Worm (Caenorhabditis elegans) whole organism, mixed stage, embryonic: ENCODE results near the gene F33G12.3.

Experiments used
- M03D4.4 ChIP-seq: sonication (generic microtip); optimal IDR thresholded peaks from 2 replicates; lab custom pipeline; 2017; ENCODE audit warnings: mild to moderate bottlenecking, missing genetic modification characterization, missing compliant biosample characterization
- bed-3 ChIP-seq: fragments of 200-800 bp; sonication (Bioruptor generic); optimal IDR thresholded peaks from 3 replicates; lab custom pipeline; 2018; ENCODE audit warnings: mild to moderate bottlenecking, missing genetic modification characterization, moderate library complexity, missing compliant biosample characterization
- blmp-1 ChIP-seq: fragments of 150-350 bp; optimal IDR thresholded peaks from 2 replicates; lab custom pipeline; 2014; ENCODE audit warnings: missing biosample characterization, missing genetic modification characterization
- ceh-39 ChIP-seq: fragments of 150-350 bp; optimal IDR thresholded peaks from 2 replicates; lab custom pipeline; 2014; ENCODE audit warnings: missing biosample characterization, missing genetic modification characterization
- ceh-43 ChIP-seq: fragments of 200-800 bp; sonication (Bioruptor generic); optimal IDR thresholded peaks from 2 replicates; lab custom pipeline; 2018; ENCODE audit warnings: mild to moderate bottlenecking, missing genetic modification characterization, moderate library complexity, missing compliant biosample characterization
- ceh-83 ChIP-seq: fragments of 200-800 bp; sonication (Bioruptor generic); optimal IDR thresholded peaks from 2 replicates; lab custom pipeline; 2018; ENCODE audit warnings: mild to moderate bottlenecking, missing genetic modification characterization, missing compliant biosample characterization
- ces-1 ChIP-seq: fragments of 150-350 bp; optimal IDR thresholded peaks from 2 replicates; lab custom pipeline; 2014; ENCODE audit warnings: missing biosample characterization, missing genetic modification reagents, missing genetic modification characterization
- cnd-1 ChIP-seq: fragments of 200-800 bp; sonication (Bioruptor generic); optimal IDR thresholded peaks from 2 replicates; lab custom pipeline; 2018; ENCODE audit warnings: mild to moderate bottlenecking, missing genetic modification characterization, missing compliant biosample characterization
- drap-1 ChIP-seq: fragments of 200-800 bp; sonication (Bioruptor generic); optimal IDR thresholded peaks from 3 replicates; lab custom pipeline; 2018; ENCODE audit warnings: mild to moderate bottlenecking, missing genetic modification characterization, missing compliant biosample characterization
- elt-1 ChIP-seq: sonication (generic microtip); optimal IDR thresholded peaks from 2 replicates; lab custom pipeline; 2017; ENCODE audit warnings: missing genetic modification characterization, mild to moderate bottlenecking, missing compliant biosample characterization, antibody characterized with exemption, moderate library complexity, borderline replicate concordance; ENCODE audit not compliant: insufficient read depth
- elt-3 ChIP-seq: fragments of 150-350 bp; optimal IDR thresholded peaks from 2 replicates; lab custom pipeline; 2014; ENCODE audit warnings: missing biosample characterization, missing genetic modification characterization
- flh-1 ChIP-seq: fragments of 200-800 bp; sonication (Bioruptor generic); optimal IDR thresholded peaks from 2 replicates; lab custom pipeline; 2018; ENCODE audit warnings: mild to moderate bottlenecking, missing genetic modification characterization, moderate library complexity, missing compliant biosample characterization
- ham-2 ChIP-seq: fragments of 200-800 bp; sonication (Bioruptor generic); optimal IDR thresholded peaks from 2 replicates; lab custom pipeline; 2018; ENCODE audit warnings: mild to moderate bottlenecking, missing genetic modification characterization, missing compliant biosample characterization
- hlh-1 ChIP-seq: fragments of 150-350 bp; optimal IDR thresholded peaks from 2 replicates; lab custom pipeline; 2014; ENCODE audit warnings: missing biosample characterization, missing genetic modification reagents, missing genetic modification characterization
- lin-13 ChIP-seq: fragments of 150-350 bp; optimal IDR thresholded peaks from 2 replicates; lab custom pipeline; 2014; ENCODE audit warnings: missing biosample characterization, missing genetic modification characterization
- lin-32 ChIP-seq: fragments of 200-800 bp; sonication (Bioruptor generic); optimal IDR thresholded peaks from 2 replicates; lab custom pipeline; 2018; ENCODE audit warnings: mild to moderate bottlenecking, missing genetic modification characterization, missing compliant biosample characterization
- lsy-2 ChIP-seq: fragments of 150-350 bp; optimal IDR thresholded peaks from 2 replicates; lab custom pipeline; 2014; ENCODE audit warnings: missing biosample characterization, missing genetic modification characterization
- mab-5 ChIP-seq: fragments of 150-350 bp; optimal IDR thresholded peaks from 2 replicates; lab custom pipeline; 2014; ENCODE audit warnings: missing biosample characterization, missing genetic modification characterization
- mep-1 ChIP-seq: fragments of 150-350 bp; optimal IDR thresholded peaks from 2 replicates; lab custom pipeline; 2017; ENCODE audit warnings: missing biosample characterization, missing genetic modification reagents, missing genetic modification characterization, inconsistent platforms
- mls-2 ChIP-seq: sonication (generic microtip); optimal IDR thresholded peaks from 2 replicates; lab custom pipeline; 2016; ENCODE audit warnings: mild to moderate bottlenecking, missing genetic modification characterization, moderate library complexity, missing compliant biosample characterization
- nhr-12 ChIP-seq: fragments of 150-350 bp; optimal IDR thresholded peaks from 2 replicates; lab custom pipeline; 2014; ENCODE audit warnings: missing biosample characterization, missing genetic modification characterization
- nhr-2 ChIP-seq: fragments of 150-350 bp; optimal IDR thresholded peaks from 2 replicates; lab custom pipeline; 2014; ENCODE audit warnings: missing biosample characterization, missing genetic modification characterization
- nhr-237 ChIP-seq: fragments of 150-350 bp; optimal IDR thresholded peaks from 2 replicates; lab custom pipeline; 2014; ENCODE audit warnings: missing biosample characterization, missing genetic modification characterization
- nhr-28 ChIP-seq: fragments of 150-350 bp; optimal IDR thresholded peaks from 2 replicates; lab custom pipeline; 2014; ENCODE audit warnings: missing biosample characterization, missing genetic modification characterization
- nhr-76 ChIP-seq: sonication (generic microtip); optimal IDR thresholded peaks from 2 replicates; lab custom pipeline; 2017; ENCODE audit warnings: missing biosample characterization, missing genetic modification characterization
- pha-4 ChIP-seq: fragments of 150-350 bp; optimal IDR thresholded peaks from 2 replicates; lab custom pipeline; 2018; ENCODE audit warnings: missing biosample characterization, missing genetic modification reagents, missing genetic modification characterization
- sem-2 ChIP-seq: fragments of 200-800 bp; sonication (Bioruptor generic); optimal IDR thresholded peaks from 2 replicates; lab custom pipeline; 2018; ENCODE audit warnings: mild to moderate bottlenecking, missing genetic modification characterization, missing compliant biosample characterization
- snpc-4 ChIP-seq: fragments of 150-350 bp; optimal IDR thresholded peaks from 2 replicates; lab custom pipeline; 2014; ENCODE audit warnings: missing biosample characterization, missing genetic modification characterization
- sptf-1 ChIP-seq: sonication (generic microtip); optimal IDR thresholded peaks from 2 replicates; lab custom pipeline; 2017; ENCODE audit warnings: mild to moderate bottlenecking, missing genetic modification characterization, moderate library complexity, missing compliant biosample characterization
- tbx-8 ChIP-seq: fragments of 200-800 bp; sonication (Bioruptor generic); optimal IDR thresholded peaks from 2 replicates; lab custom pipeline; 2018; ENCODE audit warnings: mild to moderate bottlenecking, missing genetic modification characterization, moderate library complexity, missing compliant biosample characterization
- unc-120 ChIP-seq: sonication (generic microtip); optimal IDR thresholded peaks from 2 replicates; lab custom pipeline; 2017; ENCODE audit warnings: missing genetic modification characterization, missing compliant biosample characterization; ENCODE audit not compliant: poor library complexity, severe bottlenecking
- unc-39 ChIP-seq: fragments of 150-350 bp; optimal IDR thresholded peaks from 2 replicates; lab custom pipeline; 2014; ENCODE audit warnings: missing biosample characterization, missing genetic modification characterization
- unc-62 ChIP-seq: fragments of 150-350 bp; optimal IDR thresholded peaks from 2 replicates; lab custom pipeline; 2014; ENCODE audit warnings: missing biosample characterization, missing genetic modification reagents, missing genetic modification characterization
- zip-8 ChIP-seq: fragments of 150-350 bp; optimal IDR thresholded peaks from 2 replicates; lab custom pipeline; 2014; ENCODE audit warnings: missing biosample characterization, missing genetic modification characterization
- ztf-11 ChIP-seq: fragments of 150-350 bp; optimal IDR thresholded peaks from 2 replicates; lab custom pipeline; 2014; ENCODE audit warnings: missing biosample characterization, missing genetic modification characterization

F33G12.3 gene

DNA sequence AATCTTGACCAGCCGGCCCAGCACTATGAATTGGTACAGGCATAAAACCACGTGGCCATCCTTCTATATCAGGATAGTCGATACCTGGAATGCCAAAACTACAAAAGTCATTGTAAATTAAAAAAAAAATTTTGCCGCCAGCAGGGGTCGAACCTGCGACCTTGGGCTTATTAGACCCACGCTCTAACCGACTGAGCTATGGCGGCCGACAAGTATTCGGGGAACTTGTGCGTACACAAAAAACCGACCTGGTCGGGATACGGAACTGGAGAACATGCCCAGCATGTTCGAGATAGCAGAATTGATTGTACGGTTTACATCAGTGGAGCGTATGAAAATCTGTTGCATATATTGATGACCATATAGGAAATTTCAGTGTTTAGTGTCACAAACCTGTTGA, 23.5 kb upstream of the F33G12.3 start:
- TF ChIP-seq elt-3 (tag; lab: Kevin White, UChicago), result no peak
- peak; percentile 41 for TF ChIP-seq sem-2 (GFP tag; lab: Kevin White, UChicago)
- peak; percentile 35 for TF ChIP-seq tbx-8 (GFP tag; lab: Kevin White, UChicago)
- TF ChIP-seq nhr-28, result no peak
- no peak for TF ChIP-seq unc-39 (tag; lab: Kevin White, UChicago)
- TF ChIP-seq ceh-39 (tag; lab: Kevin White, UChicago), result no peak
- no peak for TF ChIP-seq mep-1 (tag; lab: Kevin White, UChicago)
- TF ChIP-seq flh-1 (GFP tag; lab: Kevin White, UChicago), result no peak
- TF ChIP-seq pha-4 (tag; lab: Kevin White, UChicago), result no peak
- no peak for TF ChIP-seq lsy-2
- peak; percentile 47 for TF ChIP-seq mls-2 (tag; lab: Kevin White, UChicago)
- TF ChIP-seq mab-5 (tag; lab: Kevin White, UChicago), result no peak
- no peak for TF ChIP-seq unc-120 (tag; lab: Kevin White, UChicago)
- TF ChIP-seq M03D4.4, result peak; percentile 55
- TF ChIP-seq nhr-2, result no peak
- TF ChIP-seq ceh-43, result no peak
- no peak for TF ChIP-seq lin-32 (GFP tag; lab: Kevin White, UChicago)
- no peak for TF ChIP-seq lin-13 (tag; lab: Kevin White, UChicago)
- TF ChIP-seq zip-8 (tag; lab: Kevin White, UChicago), result no peak
- no peak for TF ChIP-seq unc-62 (GFP tag; lab: Kevin White, UChicago)
- TF ChIP-seq nhr-237 (tag; lab: Kevin White, UChicago), result no peak
- TF ChIP-seq ztf-11, result no peak
- no peak for TF ChIP-seq nhr-12 (tag; lab: Kevin White, UChicago)
- peak; percentile 44 for TF ChIP-seq drap-1 (GFP tag; lab: Kevin White, UChicago)
- no peak for TF ChIP-seq nhr-76 (tag; lab: Kevin White, UChicago)
- TF ChIP-seq ceh-83 (GFP tag; lab: Kevin White, UChicago), result peak; percentile 73
- no peak for TF ChIP-seq hlh-1 (tag; lab: Kevin White, UChicago)
- no peak for TF ChIP-seq elt-1 (tag; lab: Kevin White, UChicago)
- TF ChIP-seq blmp-1 (tag; lab: Kevin White, UChicago), result no peak
- TF ChIP-seq sptf-1, result peak; percentile 60
- TF ChIP-seq ces-1 (GFP tag; lab: Kevin White, UChicago), result no peak
- TF ChIP-seq snpc-4 (tag; lab: Kevin White, UChicago), result no peak
- peak; percentile 17 for TF ChIP-seq ham-2 (GFP tag; lab: Kevin White, UChicago)
- peak; percentile 1 for TF ChIP-seq bed-3 (GFP tag; lab: Kevin White, UChicago)
- no peak for TF ChIP-seq cnd-1 (tag; lab: Kevin White, UChicago)
- TF ChIP-seq, all 35 proteins: peak for 9

ce11 chrII:5056254-5056653, 22.4 kb upstream of the F33G12.3 start:
- no peak for TF ChIP-seq mab-5 (tag; lab: Kevin White, UChicago)
- TF ChIP-seq hlh-1 (tag; lab: Kevin White, UChicago), result no peak
- no peak for TF ChIP-seq lin-32 (GFP tag; lab: Kevin White, UChicago)

DNA sequence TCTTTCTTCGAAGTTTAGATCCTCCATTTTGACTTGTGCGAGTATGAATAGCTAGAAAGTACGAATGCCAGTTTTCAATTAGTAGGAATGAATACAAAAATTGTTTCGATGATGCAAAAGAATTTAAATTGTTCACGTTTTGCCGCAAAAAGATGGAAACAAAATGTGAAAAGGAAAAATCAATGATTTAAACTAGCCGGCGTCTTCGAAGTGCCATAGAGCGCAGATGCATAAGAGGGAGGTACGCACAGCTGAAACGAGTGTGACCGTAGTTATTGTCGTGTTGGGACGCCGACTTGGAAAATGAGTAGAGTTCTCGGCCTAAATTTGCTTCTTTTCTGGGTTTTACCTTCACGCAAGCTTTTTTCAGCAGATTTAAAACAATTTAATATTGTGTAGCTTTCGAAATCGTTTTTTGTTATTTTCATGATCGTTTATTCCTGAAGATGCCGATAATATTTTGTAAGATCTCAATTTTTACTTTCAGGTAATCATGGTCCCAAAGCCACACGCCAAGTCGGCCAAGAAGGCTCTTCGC, 21.4 kb upstream of the F33G12.3 start, which contains the start of the genes ify-1 and rpl-22:
Gene ify-1, minus strand, starts transcription at position 51 of the 538 bp plus-strand sequence.
Gene rpl-22, plus strand, starts transcription at position 488 of the 538 bp plus-strand sequence.
- TF ChIP-seq blmp-1 (tag; lab: Kevin White, UChicago) (no peak), lin-32 (GFP tag; lab: Kevin White, UChicago) (no peak), nhr-237 (tag; lab: Kevin White, UChicago) (peak; percentile 95), ces-1 (GFP tag; lab: Kevin White, UChicago) (peak; percentile 82), sem-2 (GFP tag; lab: Kevin White, UChicago) (no peak), M03D4.4 (peak; percentile 50), elt-3 (tag; lab: Kevin White, UChicago) (peak; percentile 72), cnd-1 (tag; lab: Kevin White, UChicago) (peak; percentile 61), pha-4 (tag; lab: Kevin White, UChicago) (peak; percentile 97), unc-62 (GFP tag; lab: Kevin White, UChicago) (peak; percentile 61), unc-120 (tag; lab: Kevin White, UChicago) (peak; percentile 75), mep-1 (tag; lab: Kevin White, UChicago) (peak; percentile 96), mab-5 (tag; lab: Kevin White, UChicago) (peak; percentile 32), sptf-1 (peak; percentile 62), tbx-8 (GFP tag; lab: Kevin White, UChicago) (no peak), ceh-83 (GFP tag; lab: Kevin White, UChicago) (peak; percentile 30), nhr-76 (tag; lab: Kevin White, UChicago) (no peak), elt-1 (tag; lab: Kevin White, UChicago) (peak; percentile 51), ham-2 (GFP tag; lab: Kevin White, UChicago) (peak; percentile 69), ceh-43 (peak; percentile 18), snpc-4 (tag; lab: Kevin White, UChicago) (no peak), nhr-12 (tag; lab: Kevin White, UChicago) (peak; percentile 39), ztf-11 (peak; percentile 50), unc-39 (tag; lab: Kevin White, UChicago) (no peak), mls-2 (tag; lab: Kevin White, UChicago) (peak; percentile 76), hlh-1 (tag; lab: Kevin White, UChicago) (peak; percentile 83), lsy-2 (peak; percentile 99), lin-13 (tag; lab: Kevin White, UChicago) (peak; percentile 98), drap-1 (GFP tag; lab: Kevin White, UChicago) (peak; percentile 71), ceh-39 (tag; lab: Kevin White, UChicago) (peak; percentile 83)
